Worm (Caenorhabditis elegans): ENCODE results near the gene F28C1.1.

The F28C1.1 gene

DNA sequence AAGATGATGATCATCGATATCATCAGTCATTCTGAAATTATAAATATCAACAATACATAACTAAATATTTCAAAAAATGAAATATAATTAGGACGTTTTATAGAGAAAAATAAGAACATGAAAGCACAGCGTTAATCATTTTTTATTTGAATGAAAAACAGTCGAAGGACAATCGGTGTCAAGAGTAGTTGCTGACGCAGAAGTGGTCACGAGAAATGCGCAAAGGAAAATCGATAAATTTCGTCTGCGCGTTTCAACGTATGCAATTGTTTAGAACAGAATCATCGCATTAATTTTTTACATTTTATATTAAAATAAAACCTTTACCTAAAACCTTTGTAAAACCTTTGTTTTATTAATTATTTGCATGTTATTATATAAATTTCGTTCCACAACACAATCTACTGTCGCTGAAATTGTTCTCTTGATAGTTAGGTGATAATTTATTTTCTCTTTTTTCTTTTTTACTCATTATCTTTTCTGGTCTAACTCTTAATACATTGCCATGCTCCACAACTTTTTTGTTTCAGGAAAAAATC, 47.2 kb downstream of the F28C1.1 start, which contains the start of the genes W04D2.4 and rbm-25 (continued):
- TF ChIP-seq B0019.2 (GFP tag; conservative IDR thresholded peaks at IDR 0.05) (no peak), unc-62 (GFP tag; optimal IDR thresholded peaks at IDR 0.05) (no peak), tbx-9 (tag; optimal IDR thresholded peaks at IDR 0.05; ENCODE audit: borderline replicate concordance) (no peak), lir-1 (GFP tag; conservative IDR thresholded peaks at IDR 0.05) (no peak)
